In genomic region chrIV:15691829-15692228, ce11 we compare ENCODE assay signal across 3 worm cellular contexts.
TF ChIP-seq lines count a peak whose summit lies in the region.

No protein-coding gene starts in this region.

TF ChIP-seq in whole organism, L1 larva, 84 proteins besides CTCF, POLR2A, EP300 and RAD21:
- TF ChIP-seq efl-1 (optimal IDR thresholded peaks at IDR 0.05; lab: Kevin White, UChicago) (no peak), efl-1 (GFP tag; optimal IDR thresholded peaks at IDR 0.05 in 1 of 2; lab: Kevin White, UChicago) (peak in 1 of 2 experiments; percentile 75), zag-1 (tag; optimal IDR thresholded peaks at IDR 0.05; lab: Kevin White, UChicago) (no peak), unc-30 (tag; optimal IDR thresholded peaks at IDR 0.05; lab: Kevin White, UChicago) (no peak), ets-5 (GFP tag; IDR thresholded peaks at IDR 0.05; lab: Robert Waterston, UW) (no peak), snpc-4 (tag; optimal IDR thresholded peaks at IDR 0.05; lab: Kevin White, UChicago) (peak; percentile 68)

TF ChIP-seq in whole organism, L4 larva, 104 proteins besides CTCF, POLR2A, EP300 and RAD21:
- TF ChIP-seq D1046.2 (GFP tag; IDR thresholded peaks at IDR 0.05; lab: Robert Waterston, UW) (no peak), snpc-1.2 (GFP tag; IDR thresholded peaks at IDR 0.05; lab: Robert Waterston, UW) (peak; percentile 73), lin-13 (GFP tag; optimal IDR thresholded peaks at IDR 0.05; lab: Kevin White, UChicago) (no peak), F49E8.2 (tag; optimal IDR thresholded peaks at IDR 0.05; lab: Kevin White, UChicago; ENCODE audit: borderline replicate concordance) (no peak), egl-43 (GFP tag; IDR thresholded peaks at IDR 0.05; lab: Robert Waterston, UW) (no peak), ZK337.2 (GFP tag; IDR thresholded peaks at IDR 0.05; lab: Robert Waterston, UW) (no peak)

TF ChIP-seq in whole organism, young adult, 124 proteins besides CTCF, POLR2A, EP300 and RAD21:
- TF ChIP-seq hmg-1.2 (GFP tag; IDR thresholded peaks at IDR 0.05; lab: Robert Waterston, UW) (peak; percentile 8; the same call in 1 of the 2 replicates), B0035.1 (tag; optimal IDR thresholded peaks at IDR 0.05; lab: Kevin White, UChicago) (no peak), snpc-4 (GFP tag; optimal IDR thresholded peaks at IDR 0.05; lab: Kevin White, UChicago) (no peak), snpc-4 (tag; optimal IDR thresholded peaks at IDR 0.05; lab: Kevin White, UChicago) (peak in 1 of 4 experiments; percentile 71)
TF ChIP-seq in whole organism, young adult: peak in this region for 2.
